Fruit fly (Drosophila melanogaster) ovary, adult (tissue): ENCODE data around the gene Mst36Fa.
A peak's percentile ranks its signal among the peaks of the same experiment; 100 is the strongest.

ENCODE experiments used
- CG17801 ChIP-seq: fragments of 200-800 bp; optimal IDR thresholded peaks from 2 replicates; lab custom pipeline; 2019; ENCODE audit warnings: missing biosample characterization, mild to moderate bottlenecking, missing genetic modification characterization, moderate library complexity; ENCODE audit not compliant: partially characterized antibody

Mst36Fa gene

dm6 chr2L:18676948-18677820, at the start of gene Mst36Fa, which contains the start of gene CG31751:
Mst36Fa (minus strand) TSS chr2L:18676998.
CG31751 (plus strand) TSS chr2L:18677221.
- peak; percentile 4 for TF ChIP-seq CG17801 (GFP tag; lab: Kevin White, UChicago)

- no peak for TF ChIP-seq CG17801 (GFP tag; lab: Kevin White, UChicago)
These were observed 48.0 kb upstream of the Mst36Fa start for dm6 chr2L:18724842-18725241.

dm6 chr2L:18719583-18719982, 42.8 kb upstream of the Mst36Fa start:
- TF ChIP-seq CG17801 (GFP tag; lab: Kevin White, UChicago) = no peak

- TF ChIP-seq CG17801 (GFP tag; lab: Kevin White, UChicago) = no peak
These were observed 40.7 kb upstream of the Mst36Fa start for dm6 chr2L:18717365-18718011.

dm6 chr2L:18714086-18714485, 37.3 kb upstream of the Mst36Fa start:
- no peak for TF ChIP-seq CG17801 (GFP tag; lab: Kevin White, UChicago)

DNA sequence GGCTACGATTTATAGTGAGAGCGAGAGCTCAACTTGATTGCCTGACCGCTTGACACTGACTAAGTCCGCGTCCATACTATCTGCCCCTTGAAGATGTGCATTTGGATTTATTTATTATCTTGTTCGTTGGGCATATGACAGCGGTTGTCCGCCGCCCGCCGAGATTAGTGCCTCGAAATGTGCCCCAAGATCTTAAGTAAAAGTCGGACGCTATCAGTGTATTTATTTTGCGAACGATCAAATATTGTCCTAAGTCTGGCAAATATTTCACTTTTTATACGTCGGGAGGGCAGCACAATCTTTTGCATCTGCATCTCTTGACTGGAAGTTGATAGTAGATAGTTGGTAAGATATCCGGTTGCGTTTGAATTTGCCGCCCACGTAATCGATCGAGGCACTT, 36.9 kb upstream of the Mst36Fa start, which contains the start of gene Irk3:
Irk3 (minus strand) TSS at position 63 of the 400 bp plus-strand sequence.
- no peak for TF ChIP-seq CG17801 (GFP tag; lab: Kevin White, UChicago)

DNA sequence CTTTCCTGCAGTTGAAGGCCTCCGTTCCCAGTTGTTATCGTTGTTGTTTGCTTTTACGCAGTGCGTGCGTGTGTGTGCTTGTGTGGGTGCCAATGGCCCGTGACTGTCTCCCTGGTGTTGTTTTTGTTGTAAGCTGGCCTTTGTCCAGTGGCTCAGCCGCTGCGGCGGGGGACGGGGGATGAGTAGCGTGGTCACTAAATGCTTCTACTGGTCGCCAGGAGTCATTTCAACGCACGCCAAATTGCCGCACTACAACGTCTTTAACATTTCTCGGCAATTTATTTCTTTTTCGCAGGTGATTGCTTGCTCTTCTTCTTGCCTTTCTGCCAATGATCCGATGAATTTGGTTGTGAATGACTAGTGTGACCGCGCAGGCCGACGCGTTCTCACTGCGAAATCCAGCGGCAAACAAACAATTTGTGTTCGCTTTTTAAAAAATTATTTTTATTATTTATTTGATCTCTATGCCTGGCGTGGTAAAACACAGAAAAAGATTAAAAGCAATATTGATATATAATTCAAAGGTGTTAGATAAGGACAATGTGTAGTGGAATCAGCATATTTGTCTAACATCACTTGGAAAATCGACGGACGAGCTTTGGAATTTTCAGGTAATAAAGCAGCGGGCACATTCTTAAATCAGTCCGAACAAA, 31.6 kb upstream of the Mst36Fa start, which contains the start of the genes Faf2 and Grip71:
Faf2 (minus strand) TSS at position 450 of the 653 bp plus-strand sequence.
Grip71 (plus strand) TSS at position 608 of the 653 bp plus-strand sequence.
- TF ChIP-seq CG17801 (GFP tag; lab: Kevin White, UChicago) = peak; percentile 73

DNA sequence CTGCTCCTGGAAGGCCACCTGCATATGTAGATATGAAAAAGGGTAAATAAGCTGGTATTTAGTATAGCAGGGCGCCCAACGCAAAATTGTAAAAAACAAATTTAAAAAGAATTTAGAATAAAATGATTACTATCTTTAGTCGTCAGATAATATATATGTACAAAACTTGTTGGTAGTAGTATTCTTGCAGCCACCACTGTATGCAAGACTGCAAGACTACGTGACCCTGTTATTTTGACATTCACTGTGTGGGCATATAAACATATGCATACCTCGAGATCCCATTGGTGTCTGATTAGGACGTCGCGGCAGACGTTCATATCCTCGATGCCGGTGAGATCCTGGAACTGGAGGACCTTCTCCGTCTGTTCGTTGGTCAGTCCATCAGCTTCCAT, 31.0 kb upstream of the Mst36Fa start:
- no peak for TF ChIP-seq CG17801 (GFP tag; lab: Kevin White, UChicago)

DNA sequence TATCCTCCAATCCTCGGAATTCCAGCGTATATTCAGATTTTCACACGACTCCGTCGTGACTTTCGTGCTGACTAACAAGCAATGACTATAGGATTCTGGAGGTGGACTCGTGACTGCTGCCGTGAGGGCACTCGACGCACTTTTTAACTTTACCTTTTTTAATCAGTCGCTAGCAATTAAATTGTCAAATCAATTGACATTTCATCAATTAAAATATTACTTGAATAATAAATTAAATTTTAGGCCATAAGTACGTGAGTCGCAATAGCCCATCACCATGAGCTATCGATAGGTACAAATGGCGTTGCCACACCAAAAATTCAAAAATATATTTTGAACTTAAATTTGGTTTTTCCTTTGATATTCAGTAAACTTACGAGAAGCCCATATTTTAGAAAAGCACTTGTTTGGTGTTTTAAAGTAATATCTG, 28.8 kb upstream of the Mst36Fa start, which contains the start of gene Jwa:
Jwa (minus strand) TSS at position 87 of the 430 bp plus-strand sequence.
- peak; percentile 73 for TF ChIP-seq CG17801 (GFP tag; lab: Kevin White, UChicago)

- peak; percentile 69 for TF ChIP-seq CG17801 (GFP tag; lab: Kevin White, UChicago)
These were observed 26.1 kb upstream of the Mst36Fa start, which contains the start of the genes CG10376 and CG10343 for dm6 chr2L:18702721-18703488. CG10376 (minus strand) TSS chr2L:18703105. CG10343 (plus strand) TSS chr2L:18703473.

dm6 chr2L:18698559-18699130, 21.8 kb upstream of the Mst36Fa start, which contains the start of gene CG10341:
CG10341 (plus strand) TSS chr2L:18698714.
- TF ChIP-seq CG17801 (GFP tag; lab: Kevin White, UChicago) = peak; percentile 10

dm6 chr2L:18695404-18695804, 18.6 kb upstream of the Mst36Fa start, which contains the start of the genes CG10383 and CG10338:
CG10383 (minus strand) TSS chr2L:18695602.
CG10338 (plus strand) TSS chr2L:18695664.
- TF ChIP-seq CG17801 (GFP tag; lab: Kevin White, UChicago) = peak; percentile 68

DNA sequence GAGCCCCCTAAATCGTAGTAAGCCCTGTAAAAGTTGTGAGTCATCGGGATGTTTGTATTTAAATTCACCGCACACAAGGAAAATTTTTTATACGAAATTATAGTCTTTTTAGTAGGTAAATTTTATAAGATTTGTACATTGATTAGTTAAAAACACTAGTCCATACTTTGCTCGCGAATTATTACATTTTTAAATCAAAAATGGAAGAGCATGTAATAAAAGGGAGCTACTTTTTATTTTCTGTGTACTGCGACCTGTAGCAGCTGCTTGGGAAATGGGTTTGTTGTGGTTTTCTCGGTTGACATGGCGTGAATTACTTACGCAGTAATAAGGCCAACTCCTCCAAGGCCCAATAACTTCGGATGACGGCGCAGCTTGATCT, 17.9 kb upstream of the Mst36Fa start:
- no peak for TF ChIP-seq CG17801 (GFP tag; lab: Kevin White, UChicago)
